Worm (Caenorhabditis elegans): ENCODE measurements around the gene B0035.18.

B0035.18 gene

ce11 chrIV:11285239-11285638 lies 34.9 kb upstream of the B0035.18 start:
- peak; percentile 4 for TF ChIP-seq elt-2 (tag; optimal IDR thresholded peaks at IDR 0.05)
- peak; percentile 12 for TF ChIP-seq pha-4 (tag; optimal IDR thresholded peaks at IDR 0.05)
- no peak for TF ChIP-seq lin-15B (tag; optimal IDR thresholded peaks at IDR 0.05)

DNA sequence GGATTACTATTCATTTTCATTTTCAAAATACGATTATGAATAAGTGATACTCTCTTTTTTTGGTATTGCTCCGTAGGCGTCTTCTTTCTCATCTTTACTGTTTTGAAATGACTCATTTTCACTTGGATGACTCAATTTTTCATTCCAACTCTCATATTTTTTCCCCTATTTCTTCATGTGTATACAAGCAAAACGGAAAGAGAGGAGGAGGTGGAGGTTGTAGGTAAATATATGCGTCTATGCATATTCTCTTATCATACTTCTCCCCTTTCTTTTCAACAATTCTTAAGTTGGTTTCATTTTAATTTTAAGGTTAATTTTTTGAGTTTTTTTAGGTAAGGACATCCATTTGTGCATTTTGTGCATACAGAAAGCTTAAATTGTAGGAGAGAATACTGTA lies 34.0 kb upstream of the B0035.18 start:
- peak; percentile 71 for TF ChIP-seq pqm-1 (tag; optimal IDR thresholded peaks at IDR 0.05)
- peak; percentile 31 for TF ChIP-seq elt-2 (tag; optimal IDR thresholded peaks at IDR 0.05)
- TF ChIP-seq nhr-237 (tag; optimal IDR thresholded peaks at IDR 0.05): no peak
- TF ChIP-seq nhr-77 (tag; optimal IDR thresholded peaks at IDR 0.05): no peak
- TF ChIP-seq mml-1 (tag; optimal IDR thresholded peaks at IDR 0.05): no peak
- TF ChIP-seq pha-4 (tag; optimal IDR thresholded peaks at IDR 0.05): peak; percentile 46
- no peak for TF ChIP-seq eor-1 (tag; optimal IDR thresholded peaks at IDR 0.05)
- TF ChIP-seq fos-1 (tag; optimal IDR thresholded peaks at IDR 0.05): no peak
- no peak for TF ChIP-seq zag-1 (tag; optimal IDR thresholded peaks at IDR 0.05)
- TF ChIP-seq sea-2 (GFP tag; optimal IDR thresholded peaks at IDR 0.05): no peak

ce11 chrIV:11287511-11287910 lies 32.6 kb upstream of the B0035.18 start, which contains the start of gene F54D1.6:
Gene F54D1.6, plus strand, starts transcription at chrIV:11287811.
- TF ChIP-seq pha-4 (tag; optimal IDR thresholded peaks at IDR 0.05): peak; percentile 44
- no peak for TF ChIP-seq ceh-16 (tag; optimal IDR thresholded peaks at IDR 0.05)

- TF ChIP-seq unc-39 (tag; optimal IDR thresholded peaks at IDR 0.05) (no peak), nhr-11 (tag; optimal IDR thresholded peaks at IDR 0.05) (no peak), egl-27 (tag; optimal IDR thresholded peaks at IDR 0.05) (no peak), pha-4 (tag; optimal IDR thresholded peaks at IDR 0.05) (peak; percentile 53), skn-1 (tag; optimal IDR thresholded peaks at IDR 0.05) (no peak), pqm-1 (tag; optimal IDR thresholded peaks at IDR 0.05) (peak; percentile 90), sea-2 (GFP tag; optimal IDR thresholded peaks at IDR 0.05) (no peak), zag-1 (tag; optimal IDR thresholded peaks at IDR 0.05) (no peak), lin-15B (tag; optimal IDR thresholded peaks at IDR 0.05) (no peak), elt-2 (tag; optimal IDR thresholded peaks at IDR 0.05) (peak; percentile 97), ZK546.5 (tag; optimal IDR thresholded peaks at IDR 0.05) (no peak), ama-1 (optimal IDR thresholded peaks at IDR 0.05) (no peak)
Measured at ce11 chrIV:11288965-11289364, 31.1 kb upstream of the B0035.18 start.

ce11 chrIV:11296787-11297186 lies 23.3 kb upstream of the B0035.18 start, which contains the start of gene mttu-1:
Gene mttu-1, minus strand, starts transcription at chrIV:11296887.
- TF ChIP-seq sea-2 (GFP tag; optimal IDR thresholded peaks at IDR 0.05) (no peak), fos-1 (tag; optimal IDR thresholded peaks at IDR 0.05) (no peak), ama-1 (optimal IDR thresholded peaks at IDR 0.05) (no peak), ceh-16 (tag; optimal IDR thresholded peaks at IDR 0.05) (no peak), pha-4 (tag; optimal IDR thresholded peaks at IDR 0.05) (no peak), nhr-28 (tag; optimal IDR thresholded peaks at IDR 0.05) (no peak), ztf-4 (tag; optimal IDR thresholded peaks at IDR 0.05) (no peak), ZK546.5 (tag; optimal IDR thresholded peaks at IDR 0.05) (no peak), zag-1 (tag; optimal IDR thresholded peaks at IDR 0.05) (no peak), ztf-11 (tag; optimal IDR thresholded peaks at IDR 0.05) (no peak), mml-1 (tag; optimal IDR thresholded peaks at IDR 0.05) (no peak), mdl-1 (tag; optimal IDR thresholded peaks at IDR 0.05) (no peak), ceh-28 (tag; optimal IDR thresholded peaks at IDR 0.05) (no peak), jun-1 (tag; optimal IDR thresholded peaks at IDR 0.05) (no peak), nhr-25 (tag; optimal IDR thresholded peaks at IDR 0.05) (no peak)

DNA sequence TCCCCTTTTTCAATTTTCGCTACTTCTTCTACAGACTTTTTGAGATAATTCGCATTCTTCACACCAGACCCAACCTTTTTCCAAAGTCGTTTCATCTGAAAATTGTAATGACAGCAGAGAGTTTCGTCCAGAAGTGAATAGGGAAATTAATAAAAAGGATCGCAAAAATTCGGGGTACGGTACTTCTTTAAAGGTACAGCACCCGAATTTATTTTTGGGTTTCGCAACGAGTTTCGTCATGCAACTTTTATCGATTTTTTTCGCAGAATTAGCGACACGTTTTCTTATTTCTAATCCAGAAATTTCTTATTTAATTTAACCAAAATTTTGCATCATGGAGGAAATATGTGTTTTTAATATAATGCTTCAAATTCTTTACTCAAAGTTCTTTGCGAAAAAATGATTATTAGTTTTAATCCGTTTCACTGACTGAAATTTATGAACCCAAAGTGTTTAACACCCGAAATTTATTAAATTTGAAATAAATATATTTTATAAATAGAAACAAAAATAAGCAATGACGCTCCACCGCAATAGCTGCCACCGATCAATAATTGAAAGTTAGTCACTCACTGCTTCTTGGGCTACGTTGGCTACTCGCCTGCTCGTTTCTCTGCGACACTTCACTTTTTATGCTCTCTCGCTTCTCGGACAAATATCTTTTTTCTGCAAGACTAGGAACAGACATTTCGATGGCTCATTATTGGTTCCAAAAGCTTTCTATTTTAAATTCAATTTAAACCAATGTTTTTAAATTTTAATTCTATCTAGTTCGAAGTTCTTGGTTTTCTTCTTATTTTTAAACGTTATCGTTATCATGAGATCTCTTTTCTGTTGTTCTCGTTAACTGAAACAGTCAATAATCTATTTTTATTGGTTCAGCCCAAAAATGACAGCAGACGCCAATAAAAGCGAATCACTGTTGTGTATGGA lies 21.7 kb upstream of the B0035.18 start, which contains the start of the genes B0035.15 and dnj-1:
TSS of gene B0035.15 (minus strand) at position 99 of the 933 bp plus-strand sequence.
TSS of gene dnj-1 (plus strand) at position 883 of the 933 bp plus-strand sequence.
- TF ChIP-seq ceh-28 (tag; optimal IDR thresholded peaks at IDR 0.05) (peak; percentile 57), lin-15B (tag; optimal IDR thresholded peaks at IDR 0.05) (peak; percentile 73), hmg-11 (tag; optimal IDR thresholded peaks at IDR 0.05) (peak; percentile 57), nhr-43 (tag; optimal IDR thresholded peaks at IDR 0.05; ENCODE audit: poor library complexity, severe bottlenecking) (no peak), lin-39 (tag; optimal IDR thresholded peaks at IDR 0.05) (peak; percentile 27), ztf-11 (tag; optimal IDR thresholded peaks at IDR 0.05) (no peak), mml-1 (tag; optimal IDR thresholded peaks at IDR 0.05) (no peak), snpc-4 (tag; optimal IDR thresholded peaks at IDR 0.05) (peak; percentile 33), egl-5 (tag; optimal IDR thresholded peaks at IDR 0.05) (peak; percentile 6), pha-4 (tag; optimal IDR thresholded peaks at IDR 0.05) (peak; percentile 63), elt-2 (tag; optimal IDR thresholded peaks at IDR 0.05) (peak; percentile 7), nfya-1 (tag; optimal IDR thresholded peaks at IDR 0.05; ENCODE audit: insufficient read depth) (peak; percentile 74), nhr-23 (tag; optimal IDR thresholded peaks at IDR 0.05) (peak; percentile 0)

All from whole organism, L3 larva.